Worm (Caenorhabditis elegans) whole organism, L4/young adult: ENCODE results near the gene aqp-2.

ENCODE experiments used
- W03F9.2 ChIP-seq: fragments of 150-350 bp; optimal IDR thresholded peaks from 2 replicates; lab custom pipeline; 2014; ENCODE audit warnings: missing biosample characterization, missing genetic modification characterization
- dao-5 ChIP-seq: sonication (generic microtip); optimal IDR thresholded peaks from 2 replicates; lab custom pipeline; 2016; ENCODE audit warnings: missing genotype, missing genetic modification characterization, moderate library complexity, missing compliant biosample characterization
- him-1 ChIP-seq: sonication (generic microtip); optimal IDR thresholded peaks from 2 replicates; lab custom pipeline; 2016; ENCODE audit warnings: missing genotype, missing genetic modification reagents, missing genetic modification characterization, missing compliant biosample characterization

- TF ChIP-seq W03F9.2, result no peak
- TF ChIP-seq him-1 (tag; lab: Kevin White, UChicago), result no peak
- TF ChIP-seq dao-5 (tag; lab: Kevin White, UChicago), result no peak
These were observed 28.0 kb downstream of the aqp-2 start for ce11 chrII:9233813-9234212.
